Worm (Caenorhabditis elegans) whole organism, L4/young adult: ENCODE measurements around the gene M176.4.

Experiments used
- W03F9.2 ChIP-seq: fragments of 150-350 bp; optimal IDR thresholded peaks from 2 replicates; lab custom pipeline; 2014; ENCODE audit warnings: missing biosample characterization, missing genetic modification characterization
- dao-5 ChIP-seq: sonication (generic microtip); optimal IDR thresholded peaks from 2 replicates; lab custom pipeline; 2016; ENCODE audit warnings: missing genotype, missing genetic modification characterization, moderate library complexity, missing compliant biosample characterization
- him-1 ChIP-seq: sonication (generic microtip); optimal IDR thresholded peaks from 2 replicates; lab custom pipeline; 2016; ENCODE audit warnings: missing genotype, missing genetic modification reagents, missing genetic modification characterization, missing compliant biosample characterization

DNA sequence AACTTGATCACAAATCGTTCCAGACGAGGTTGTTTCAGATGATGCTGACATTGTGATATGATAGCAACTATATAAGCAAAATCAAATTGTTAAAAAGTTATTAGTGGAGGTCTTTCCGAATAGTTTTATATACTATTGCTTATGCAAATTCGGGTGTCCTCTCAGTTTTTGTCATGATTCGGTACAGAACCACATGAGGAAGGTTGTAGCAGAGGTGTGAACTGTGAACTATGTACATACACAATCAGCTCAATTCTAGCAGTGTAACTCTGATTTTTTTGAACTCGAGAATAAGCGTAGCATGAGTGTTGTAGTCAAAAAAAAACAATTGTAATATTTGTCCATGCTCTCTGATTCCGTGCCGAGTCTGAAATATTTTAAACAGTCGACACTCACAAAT, 15.1 kb upstream of the M176.4 start, which contains the start of gene Y51B9A.6:
- TF ChIP-seq W03F9.2 (tag; lab: Kevin White, UChicago) = no peak
- no peak for TF ChIP-seq dao-5
- no peak for TF ChIP-seq him-1
